Fruit fly (Drosophila melanogaster): ENCODE data around the gene spen.

The spen gene

DNA sequence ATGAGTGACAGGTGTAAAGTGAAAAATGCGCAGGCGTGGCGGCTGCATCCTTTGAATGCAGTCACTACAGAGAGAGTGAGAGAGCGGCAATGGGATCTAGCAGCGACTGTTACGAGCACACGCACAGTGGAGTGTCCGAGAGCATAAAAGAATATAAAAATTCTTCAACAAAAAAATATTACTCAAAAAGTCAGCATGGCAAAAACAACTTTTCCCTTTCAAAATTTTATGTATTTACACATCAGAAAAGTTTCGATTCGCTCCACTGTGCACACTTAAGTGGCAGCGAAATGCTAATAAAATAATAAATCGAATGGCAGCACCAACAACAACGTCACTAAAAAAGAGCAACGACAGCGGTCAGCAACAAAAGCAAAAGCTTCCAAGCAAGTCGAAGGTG is 64.5 kb downstream of the spen start (continued):
- peak; percentile 38 for TF ChIP-seq CG3163 (GFP tag; optimal IDR thresholded peaks at IDR 0.05)
- no peak for TF ChIP-seq CG16779 (GFP tag; IDR thresholded peaks at IDR 0.05)
- TF ChIP-seq D19A (tag; optimal IDR thresholded peaks at IDR 0.05) = peak; percentile 75
- peak; percentile 79 for TF ChIP-seq CG43689 (GFP tag; IDR thresholded peaks at IDR 0.05)
- peak; percentile 90 for TF ChIP-seq CG2875 (GFP tag; optimal IDR thresholded peaks at IDR 0.05)
- TF ChIP-seq PHDP (tag; optimal IDR thresholded peaks at IDR 0.05) = peak; percentile 80
- peak; percentile 54 for TF ChIP-seq CG6654 (GFP tag; optimal IDR thresholded peaks at IDR 0.05)
- peak; percentile 90 for TF ChIP-seq CG34422 (GFP tag; IDR thresholded peaks at IDR 0.05)
- peak; percentile 87 for TF ChIP-seq Ssrp (tag; optimal IDR thresholded peaks at IDR 0.05)
- peak; percentile 77 for TF ChIP-seq CG10654 (GFP tag; optimal IDR thresholded peaks at IDR 0.05)
- peak; percentile 45 for TF ChIP-seq CG10274 (GFP tag; optimal IDR thresholded peaks at IDR 0.05)
- peak; percentile 85 for TF ChIP-seq Antp (GFP tag; optimal IDR thresholded peaks at IDR 0.05)
- peak; percentile 69 for TF ChIP-seq CrebB (tag; optimal IDR thresholded peaks at IDR 0.05)
- peak; percentile 63 for TF ChIP-seq Dek (tag; optimal IDR thresholded peaks at IDR 0.05)
- peak; percentile 81 for TF ChIP-seq CG10267 (tag; optimal IDR thresholded peaks at IDR 0.05)
- TF ChIP-seq CG3281 (GFP tag; optimal IDR thresholded peaks at IDR 0.05) = peak; percentile 54
- TF ChIP-seq TFAM (GFP tag; optimal IDR thresholded peaks at IDR 0.05) = peak; percentile 36
- peak; percentile 70 for TF ChIP-seq CG15073 (GFP tag; optimal IDR thresholded peaks at IDR 0.05)
- peak; percentile 93 for TF ChIP-seq Drgx (GFP tag; IDR thresholded peaks at IDR 0.05)
- TF ChIP-seq Sox100B (GFP tag; optimal IDR thresholded peaks at IDR 0.05) = peak; percentile 85
- peak; percentile 49; the same call in 1 of the 2 replicates for TF ChIP-seq toy (GFP tag; IDR thresholded peaks at IDR 0.05)
- TF ChIP-seq CG3847 (GFP tag; IDR thresholded peaks at IDR 0.05) = peak; percentile 54
- TF ChIP-seq wor (GFP tag; IDR thresholded peaks at IDR 0.05) = peak; percentile 89
- TF ChIP-seq HmgZ (tag; optimal IDR thresholded peaks at IDR 0.05) = peak; percentile 45
- peak; percentile 88 to 92 for TF ChIP-seq chif (GFP tag; optimal IDR thresholded peaks at IDR 0.05)
- TF ChIP-seq NC2α (GFP tag; optimal IDR thresholded peaks at IDR 0.05) = peak; percentile 78
- TF ChIP-seq CG11247 (GFP tag; IDR thresholded peaks at IDR 0.05) = peak; percentile 77
- TF ChIP-seq CG4328 (GFP tag; optimal IDR thresholded peaks at IDR 0.05) = no peak
- TF ChIP-seq CG7745 (tag; optimal IDR thresholded peaks at IDR 0.05) = no peak
- TF ChIP-seq croc (GFP tag; conservative IDR thresholded peaks at IDR 0.05) = peak; percentile 66
- TF ChIP-seq kay (GFP tag; optimal IDR thresholded peaks at IDR 0.05) = peak; percentile 19
- TF ChIP-seq CG11085 (GFP tag; IDR thresholded peaks at IDR 0.05) = peak; percentile 58; the same call in 1 of the 2 replicates
- TF ChIP-seq pros (GFP tag; optimal IDR thresholded peaks at IDR 0.05) = no peak
- TF ChIP-seq CG8944 (GFP tag; optimal IDR thresholded peaks at IDR 0.05) = peak; percentile 80
- TF ChIP-seq CG32532 (GFP tag; IDR thresholded peaks at IDR 0.05) = peak; percentile 75
- TF ChIP-seq bowl (GFP tag; IDR thresholded peaks at IDR 0.05) = peak; percentile 78
- TF ChIP-seq CG18262 (tag; optimal IDR thresholded peaks at IDR 0.05) = peak; percentile 89
- peak; percentile 69 for TF ChIP-seq cato (GFP tag; optimal IDR thresholded peaks at IDR 0.05; ENCODE audit: borderline replicate concordance)
- TF ChIP-seq eve (GFP tag; optimal IDR thresholded peaks at IDR 0.05) = peak in 1 of 2 experiments; percentile 87
- TF ChIP-seq scrt (GFP tag; optimal IDR thresholded peaks at IDR 0.05) = peak; percentile 34
- TF ChIP-seq knrl (GFP tag; IDR thresholded peaks at IDR 0.05; ENCODE audit: partially characterized antibody) = no peak
- no peak for TF ChIP-seq HLHmδ (GFP tag; optimal IDR thresholded peaks at IDR 0.05)
- TF ChIP-seq Ravus (GFP tag; IDR thresholded peaks at IDR 0.05) = peak; percentile 67
- peak; percentile 90 for TF ChIP-seq ken (GFP tag; IDR thresholded peaks at IDR 0.05)
- peak; percentile 76 for TF ChIP-seq CG17568 (GFP tag; optimal IDR thresholded peaks at IDR 0.05)
- peak; percentile 87 for TF ChIP-seq dati (GFP tag; IDR thresholded peaks at IDR 0.05)
- peak; percentile 40 for TF ChIP-seq gro (GFP tag; optimal IDR thresholded peaks at IDR 0.05)
- peak; percentile 85 for TF ChIP-seq Six4 (GFP tag; optimal IDR thresholded peaks at IDR 0.05)
- TF ChIP-seq Myb (GFP tag; optimal IDR thresholded peaks at IDR 0.05) = peak; percentile 65
- peak; percentile 98 for TF ChIP-seq CG4707 (GFP tag; optimal IDR thresholded peaks at IDR 0.05)
- TF ChIP-seq Ptx1 (GFP tag; IDR thresholded peaks at IDR 0.05) = peak; percentile 89
